Worm (Caenorhabditis elegans) whole organism, young adult: Measurements from ENCODE around the gene ZK795.3.

ENCODE experiments used
- F57A8.1 ChIP-seq: fragments of 200-800 bp; sonication (Bioruptor generic); optimal IDR thresholded peaks from 2 replicates; lab custom pipeline; 2018; ENCODE audit warnings: mild to moderate bottlenecking, missing genetic modification characterization, moderate library complexity, missing compliant biosample characterization
- ama-1 ChIP-seq, 3 experiments: fragments of 150-350 bp in 1 of 3; sonication (generic microtip) in 2 of 3; optimal IDR thresholded peaks; 2 replicates each; lab custom pipeline; 2014 to 2018; ENCODE audit warnings: missing biosample characterization in 2 of 3, missing genetic modification characterization in 2 of 3, missing genetic modification reagents in 2 of 3
- egrh-3 ChIP-seq: fragments of 200-800 bp; sonication (Bioruptor generic); IDR thresholded peaks from 2 replicates; pipeline ENCODE4 v1.3.6; 2022; ENCODE audit warnings: missing genetic modification reagents, missing genetic modification characterization, missing compliant biosample characterization
- hmg-20 ChIP-seq: fragments of 200-800 bp; sonication (Bioruptor generic); IDR thresholded peaks from 2 replicates; pipeline ENCODE4 v1.3.6; 2022; ENCODE audit warnings: missing genetic modification reagents, missing genetic modification characterization, missing compliant biosample characterization
- lag-1 ChIP-seq: fragments of 200-800 bp; sonication (Bioruptor generic); IDR thresholded peaks from 2 replicates; pipeline ENCODE4 v1.3.6; 2022; ENCODE audit warnings: missing genetic modification reagents, missing genetic modification characterization, missing compliant biosample characterization
- let-526 ChIP-seq: fragments of 200-800 bp; sonication (Bioruptor generic); IDR thresholded peaks from 2 replicates; pipeline ENCODE4 v1.3.6; 2022; ENCODE audit warnings: missing genetic modification reagents, missing genetic modification characterization, missing compliant biosample characterization
- lsl-1 ChIP-seq: fragments of 200-800 bp; sonication (Bioruptor generic); optimal IDR thresholded peaks from 2 replicates; lab custom pipeline; 2018; ENCODE audit warnings: mild to moderate bottlenecking, missing genetic modification characterization, moderate library complexity, missing compliant biosample characterization
- unc-130 ChIP-seq: sonication (generic microtip); optimal IDR thresholded peaks from 2 replicates; lab custom pipeline; 2016; ENCODE audit warnings: missing genetic modification reagents, missing genetic modification characterization, missing compliant biosample characterization
- ztf-18 ChIP-seq: sonication (generic microtip); optimal IDR thresholded peaks from 2 replicates; lab custom pipeline; 2016; ENCODE audit warnings: missing genotype, mild to moderate bottlenecking, missing genetic modification characterization, missing compliant biosample characterization

ce11 chrIV:12574265-12574664 lies 15.1 kb downstream of the ZK795.3 start:
- TF ChIP-seq unc-130 (GFP tag; lab: Kevin White, UChicago): no peak
- no peak for TF ChIP-seq hmg-20
- no peak for TF ChIP-seq let-526 (GFP tag; lab: Robert Waterston, UW)
- no peak for TF ChIP-seq ama-1 (optimal IDR thresholded peaks at IDR 0.05; lab: Kevin White, UChicago)
- TF ChIP-seq ama-1 (GFP tag; optimal IDR thresholded peaks at IDR 0.05; lab: Kevin White, UChicago): no peak
- no peak for TF ChIP-seq egrh-3
- no peak for TF ChIP-seq ztf-18 (tag; lab: Kevin White, UChicago)
- TF ChIP-seq F57A8.1 (GFP tag; lab: Kevin White, UChicago): no peak
- no peak for TF ChIP-seq lag-1 (GFP tag; lab: Robert Waterston, UW)
- TF ChIP-seq lsl-1 (GFP tag; lab: Kevin White, UChicago): no peak
